Fruit fly (Drosophila melanogaster) whole organism, embryonic: ENCODE data around the gene CG2972.

Experiments
- Ada2b ChIP-seq: fragments of 200-800 bp; sonication (Bioruptor generic); IDR thresholded peaks from 2 replicates; pipeline ENCODE4 v1.3.6; 2022; ENCODE audit warnings: missing biosample characterization, missing genetic modification characterization
- Atf6 ChIP-seq: fragments of 200-800 bp; sonication (Bioruptor generic); IDR thresholded peaks from 2 replicates; pipeline ENCODE4 v1.3.6; 2022; ENCODE audit warnings: missing biosample characterization, missing genetic modification characterization
- Blimp-1 ChIP-seq: fragments of 200-800 bp; sonication (Bioruptor generic); optimal IDR thresholded peaks from 3 replicates; lab custom pipeline; 2018; ENCODE audit warnings: missing biosample characterization, missing genetic modification characterization, mild to moderate bottlenecking, moderate library complexity, missing genetic modification reagents
- CG1024 ChIP-seq: fragments of 200-800 bp; sonication (Bioruptor generic); IDR thresholded peaks from 2 replicates; pipeline ENCODE4 v1.3.6; 2022; ENCODE audit warnings: missing biosample characterization, missing genetic modification characterization
- CG10366 ChIP-seq: fragments of 200-800 bp; sonication (Bioruptor generic); IDR thresholded peaks from 2 replicates; pipeline ENCODE4 v1.3.6; 2022; ENCODE audit warnings: missing biosample characterization, missing genetic modification characterization
- CG12659 ChIP-seq: fragments of 200-800 bp; sonication (Bioruptor generic); optimal IDR thresholded peaks from 3 replicates; lab custom pipeline; 2017; ENCODE audit warnings: mild to moderate bottlenecking, missing biosample characterization, missing genetic modification reagents, missing genetic modification characterization
- CG13123 ChIP-seq: fragments of 200-800 bp; sonication (Bioruptor generic); optimal IDR thresholded peaks from 2 replicates; lab custom pipeline; 2016; ENCODE audit warnings: missing biosample characterization, missing genetic modification characterization
- CG13296 ChIP-seq: fragments of 200-800 bp; sonication (Bioruptor generic); optimal IDR thresholded peaks from 3 replicates; lab custom pipeline; 2018; ENCODE audit warnings: missing biosample characterization, mild to moderate bottlenecking, missing genetic modification characterization
- CG13775 ChIP-seq: fragments of 200-800 bp; sonication (Bioruptor generic); optimal IDR thresholded peaks from 3 replicates; lab custom pipeline; 2017; ENCODE audit warnings: missing biosample characterization, mild to moderate bottlenecking, missing genetic modification characterization
- CG14710 ChIP-seq: fragments of 200-800 bp; sonication (Bioruptor generic); optimal IDR thresholded peaks from 3 replicates; lab custom pipeline; 2019; ENCODE audit warnings: missing biosample characterization, mild to moderate bottlenecking, missing genetic modification characterization, moderate library complexity
- CG15073 ChIP-seq: fragments of 200-800 bp; sonication (Bioruptor generic); optimal IDR thresholded peaks from 2 replicates; lab custom pipeline; 2016; ENCODE audit warnings: missing biosample characterization, missing genetic modification characterization
- CG18262 ChIP-seq: fragments of 200-800 bp; optimal IDR thresholded peaks from 3 replicates; lab custom pipeline; 2019; ENCODE audit warnings: missing biosample characterization, mild to moderate bottlenecking, missing genetic modification characterization, moderate library complexity
- CG1832 ChIP-seq: fragments of 200-800 bp; sonication (Bioruptor generic); optimal IDR thresholded peaks from 2 replicates; lab custom pipeline; 2017; ENCODE audit warnings: missing biosample characterization, mild to moderate bottlenecking, missing genetic modification characterization, inconsistent platforms
- CG18476 ChIP-seq: fragments of 200-800 bp; sonication (Bioruptor generic); optimal IDR thresholded peaks from 2 replicates; lab custom pipeline; 2016; ENCODE audit warnings: missing biosample characterization, mild to moderate bottlenecking, missing genetic modification characterization
- CG18599 ChIP-seq: fragments of 200-800 bp; sonication (Bioruptor generic); optimal IDR thresholded peaks from 3 replicates; lab custom pipeline; 2017; ENCODE audit warnings: missing biosample characterization, missing genetic modification characterization, mild to moderate bottlenecking, moderate library complexity, missing genetic modification reagents
- CG2116 ChIP-seq: fragments of 200-800 bp; sonication (Bioruptor generic); optimal IDR thresholded peaks from 3 replicates; lab custom pipeline; 2018; ENCODE audit warnings: missing biosample characterization, mild to moderate bottlenecking, missing genetic modification characterization
- CG4282 ChIP-seq: fragments of 200-800 bp; sonication (Bioruptor generic); optimal IDR thresholded peaks from 2 replicates; lab custom pipeline; 2016; ENCODE audit warnings: missing biosample characterization, missing genetic modification characterization
- CG43689 ChIP-seq: fragments of 200-800 bp; sonication (Bioruptor generic); IDR thresholded peaks from 2 replicates; pipeline ENCODE4 v1.3.6; 2022; ENCODE audit warnings: missing biosample characterization, missing genetic modification characterization
- CG6654 ChIP-seq: fragments of 200-800 bp; sonication (Bioruptor generic); optimal IDR thresholded peaks from 2 replicates; lab custom pipeline; 2017; ENCODE audit warnings: missing biosample characterization, mild to moderate bottlenecking, missing genetic modification characterization
- CG6813 ChIP-seq: fragments of 200-800 bp; sonication (Bioruptor generic); optimal IDR thresholded peaks from 2 replicates; lab custom pipeline; 2017; ENCODE audit warnings: missing biosample characterization, missing genetic modification characterization, mild to moderate bottlenecking, moderate library complexity, missing genetic modification reagents
- CG7839 ChIP-seq: fragments of 200-800 bp; sonication (Bioruptor generic); optimal IDR thresholded peaks from 3 replicates; lab custom pipeline; 2018; ENCODE audit warnings: missing biosample characterization, mild to moderate bottlenecking, missing genetic modification characterization, moderate library complexity
- CG8290 ChIP-seq, 3 experiments: fragments of 200-800 bp; sonication (Bioruptor generic); optimal IDR thresholded peaks; 2 replicates each; lab custom pipeline; 2016 to 2019; ENCODE audit warnings: missing biosample characterization in 3 of 3, missing genetic modification characterization in 3 of 3, mild to moderate bottlenecking in 2 of 3, moderate library complexity in 1 of 3
- CkIIα-i1 ChIP-seq: fragments of 200-800 bp; sonication (Bioruptor generic); IDR thresholded peaks from 2 replicates; pipeline ENCODE4 v1.3.6; 2022; ENCODE audit warnings: missing biosample characterization, missing genetic modification characterization
- D ChIP-seq, 2 experiments: fragments of 200-800 bp in 1 of 2; fragments of >200 bp in 1 of 2; sonication (Bioruptor generic) in 1 of 2; optimal IDR thresholded peaks; 2 replicates in 1 of 2; 3 replicates in 1 of 2; lab custom pipeline; 2017; ENCODE audit warnings: mild to moderate bottlenecking in 1 of 2, missing biosample characterization in 1 of 2, missing genetic modification characterization in 1 of 2, missing genetic modification reagents in 1 of 2
- Dad ChIP-seq: fragments of 200-800 bp; sonication (Bioruptor generic); optimal IDR thresholded peaks from 3 replicates; lab custom pipeline; 2016; ENCODE audit warnings: missing biosample characterization, missing genetic modification characterization
- Gsc ChIP-seq: fragments of 200-800 bp; sonication (Bioruptor generic); IDR thresholded peaks from 2 replicates; pipeline ENCODE4 v1.3.6; 2022; ENCODE audit warnings: missing biosample characterization, missing genetic modification characterization
- HHEX ChIP-seq: fragments of 200-800 bp; sonication (Bioruptor generic); optimal IDR thresholded peaks from 3 replicates; lab custom pipeline; 2017; ENCODE audit warnings: missing biosample characterization, mild to moderate bottlenecking, missing genetic modification characterization, missing genetic modification reagents
- HLH54F ChIP-seq: fragments of 200-800 bp; sonication (Bioruptor generic); optimal IDR thresholded peaks from 3 replicates; lab custom pipeline; 2016; ENCODE audit warnings: missing biosample characterization, missing genetic modification characterization
- Optix ChIP-seq: fragments of 200-800 bp; sonication (Bioruptor generic); IDR thresholded peaks from 3 replicates; pipeline ENCODE4 v1.3.6; 2022; ENCODE audit warnings: missing biosample characterization, missing genetic modification characterization
- Sin3A ChIP-seq: fragments of >200 bp; optimal IDR thresholded peaks from 2 replicates; lab custom pipeline; 2018
- Xbp1 ChIP-seq: fragments of 200-800 bp; sonication (Bioruptor generic); optimal IDR thresholded peaks from 3 replicates; lab custom pipeline; 2016; ENCODE audit warnings: missing biosample characterization, mild to moderate bottlenecking, missing genetic modification characterization
- ap ChIP-seq: fragments of 200-800 bp; sonication (Bioruptor generic); IDR thresholded peaks from 2 replicates; pipeline ENCODE4 v1.3.6; 2022; ENCODE audit warnings: missing biosample characterization, missing genetic modification characterization
- ci ChIP-seq: fragments of 200-800 bp; sonication (Bioruptor generic); IDR thresholded peaks from 3 replicates; pipeline ENCODE4 v1.3.6; 2022; ENCODE audit warnings: missing biosample characterization, missing genetic modification characterization
- dm ChIP-seq: fragments of 200-800 bp; sonication (Bioruptor generic); optimal IDR thresholded peaks from 3 replicates; lab custom pipeline; 2016; ENCODE audit warnings: missing biosample characterization, missing genetic modification characterization
- dysf ChIP-seq: fragments of 200-800 bp; sonication (Bioruptor generic); IDR thresholded peaks from 3 replicates; pipeline ENCODE4 v1.3.6; 2022; ENCODE audit warnings: missing biosample characterization, missing genetic modification characterization
- en ChIP-seq: fragments of 200-800 bp; sonication (Bioruptor generic); optimal IDR thresholded peaks from 2 replicates; lab custom pipeline; 2016; ENCODE audit warnings: missing biosample characterization, missing genetic modification characterization
- ewg ChIP-seq: fragments of 200-800 bp; sonication (Bioruptor generic); optimal IDR thresholded peaks from 3 replicates; lab custom pipeline; 2017; ENCODE audit warnings: mild to moderate bottlenecking, missing biosample characterization, missing genetic modification reagents, missing genetic modification characterization
- fd102C ChIP-seq: fragments of 200-800 bp; sonication (Bioruptor generic); optimal IDR thresholded peaks from 2 replicates; lab custom pipeline; 2018; ENCODE audit warnings: missing biosample characterization, mild to moderate bottlenecking, missing genetic modification characterization, moderate library complexity
- fd96Cb ChIP-seq: fragments of 200-800 bp; sonication (Bioruptor generic); optimal IDR thresholded peaks from 2 replicates; lab custom pipeline; 2018; ENCODE audit warnings: missing biosample characterization, mild to moderate bottlenecking, missing genetic modification characterization, moderate library complexity
- lilli ChIP-seq: fragments of 200-800 bp; sonication (Bioruptor generic); optimal IDR thresholded peaks from 3 replicates; lab custom pipeline; 2016; ENCODE audit warnings: missing biosample characterization, missing genetic modification characterization
- nom ChIP-seq: fragments of 200-800 bp; sonication (Bioruptor generic); optimal IDR thresholded peaks from 2 replicates; lab custom pipeline; 2017; ENCODE audit warnings: missing biosample characterization, missing genetic modification characterization, mild to moderate bottlenecking, moderate library complexity, missing genetic modification reagents
- org-1 ChIP-seq: fragments of 200-800 bp; sonication (Bioruptor generic); optimal IDR thresholded peaks from 2 replicates; lab custom pipeline; 2017; ENCODE audit warnings: missing biosample characterization, missing genetic modification characterization
- pfk ChIP-seq: fragments of 200-800 bp; sonication (Bioruptor generic); optimal IDR thresholded peaks from 2 replicates; lab custom pipeline; 2018; ENCODE audit warnings: missing biosample characterization, mild to moderate bottlenecking, missing genetic modification characterization, moderate library complexity
- pnt ChIP-seq: fragments of 200-800 bp; sonication (Bioruptor generic); optimal IDR thresholded peaks from 3 replicates; lab custom pipeline; 2016; ENCODE audit warnings: missing biosample characterization, missing genetic modification characterization
- row ChIP-seq: fragments of 200-800 bp; sonication (Bioruptor generic); IDR thresholded peaks from 3 replicates; pipeline ENCODE4 v1.3.6; 2022; ENCODE audit warnings: missing biosample characterization, missing genetic modification characterization
- schlank ChIP-seq: fragments of 200-800 bp; sonication (Bioruptor generic); optimal IDR thresholded peaks from 2 replicates; lab custom pipeline; 2018; ENCODE audit warnings: missing biosample characterization, mild to moderate bottlenecking, missing genetic modification characterization
- shn ChIP-seq: fragments of 200-800 bp; sonication (Bioruptor generic); optimal IDR thresholded peaks from 3 replicates; lab custom pipeline; 2016; ENCODE audit warnings: missing biosample characterization, missing genetic modification characterization
- sisA ChIP-seq: fragments of 200-800 bp; sonication (Bioruptor generic); IDR thresholded peaks from 2 replicates; pipeline ENCODE4 v1.3.6; 2022; ENCODE audit warnings: missing biosample characterization, missing genetic modification characterization
- tgo ChIP-seq: fragments of 200-800 bp; sonication (Bioruptor generic); IDR thresholded peaks from 3 replicates; pipeline ENCODE4 v1.3.6; 2022; ENCODE audit warnings: missing biosample characterization, missing genetic modification characterization
- vfl ChIP-seq: fragments of 200-800 bp; sonication (Bioruptor generic); optimal IDR thresholded peaks from 2 replicates; lab custom pipeline; 2016; ENCODE audit warnings: missing biosample characterization, missing genetic modification characterization

Gene CG2972

dm6 chrX:10067528-10067927 is 15.4 kb upstream of the CG2972 start (continued):
- TF ChIP-seq en (GFP tag; lab: Kevin White, UChicago): no peak
- peak; percentile 70 for TF ChIP-seq row (GFP tag; lab: Robert Waterston, UW)
- no peak for TF ChIP-seq CG12659
- TF ChIP-seq CG18262: peak; percentile 32
- TF ChIP-seq Dad (GFP tag; lab: Kevin White, UChicago): no peak
- TF ChIP-seq CG8290 (GFP tag; optimal IDR thresholded peaks at IDR 0.05; lab: Kevin White, UChicago): no peak
- peak in 1 of 2 experiments; percentile 59 for TF ChIP-seq CG8290 (tag; optimal IDR thresholded peaks at IDR 0.05; lab: Kevin White, UChicago)
- peak; percentile 49; the same call in 2 of the 3 replicates for TF ChIP-seq Optix
- TF ChIP-seq CG43689 (GFP tag; lab: Robert Waterston, UW): no peak
- TF ChIP-seq CG10366 (GFP tag; lab: Robert Waterston, UW): peak; percentile 19; the same call in 1 of the 2 replicates
- TF ChIP-seq D (optimal IDR thresholded peaks at IDR 0.05; lab: Kevin White, UChicago): no peak
- TF ChIP-seq D (GFP tag; optimal IDR thresholded peaks at IDR 0.05; lab: Kevin White, UChicago): peak; percentile 22
- peak; percentile 10 for TF ChIP-seq org-1 (GFP tag; lab: Kevin White, UChicago)
- TF ChIP-seq CG1832 (GFP tag; lab: Kevin White, UChicago): no peak
- no peak for TF ChIP-seq nom (GFP tag; lab: Kevin White, UChicago)
- peak; percentile 18 for TF ChIP-seq CG14710 (tag; lab: Kevin White, UChicago)
- peak; percentile 17 for TF ChIP-seq CG6813 (GFP tag; lab: Kevin White, UChicago)
- TF ChIP-seq Atf6 (GFP tag; lab: Robert Waterston, UW): no peak
- peak; percentile 15 for TF ChIP-seq HLH54F (GFP tag; lab: Kevin White, UChicago)
- no peak for TF ChIP-seq CG13775
- TF ChIP-seq vfl (GFP tag; lab: Kevin White, UChicago): no peak
- TF ChIP-seq Xbp1 (GFP tag; lab: Kevin White, UChicago): peak; percentile 57
- TF ChIP-seq ewg (GFP tag; lab: Kevin White, UChicago): peak; percentile 21
- TF ChIP-seq dysf (GFP tag; lab: Robert Waterston, UW): peak; percentile 62; the same call in 2 of the 3 replicates
- peak; percentile 62; the same call in 1 of the 2 replicates for TF ChIP-seq Ada2b (GFP tag; lab: Robert Waterston, UW)
- no peak for TF ChIP-seq ap (GFP tag; lab: Robert Waterston, UW)
- no peak for TF ChIP-seq pfk (GFP tag; lab: Kevin White, UChicago)
- no peak for TF ChIP-seq dm (GFP tag; lab: Kevin White, UChicago)
- peak; percentile 57 for TF ChIP-seq fd96Cb
- TF ChIP-seq sisA (GFP tag; lab: Robert Waterston, UW): peak; percentile 57
- TF ChIP-seq ci: peak; percentile 75
- TF ChIP-seq schlank (tag; lab: Kevin White, UChicago): no peak
- no peak for TF ChIP-seq fd102C (GFP tag; lab: Kevin White, UChicago)
- 0 out of 2 replicates have a peak, but pooled peaks have one; percentile 20 for TF ChIP-seq CG1024 (GFP tag; lab: Robert Waterston, UW)
- no peak for TF ChIP-seq CG4282 (GFP tag; lab: Kevin White, UChicago)
- TF ChIP-seq Gsc (GFP tag; lab: Robert Waterston, UW): no peak
- no peak for TF ChIP-seq CG18476
- no peak for TF ChIP-seq CG13296
- peak; percentile 57 for TF ChIP-seq CG7839
- TF ChIP-seq CG13123 (GFP tag; lab: Kevin White, UChicago): no peak
- no peak for TF ChIP-seq CG2116
- TF ChIP-seq CkIIα-i1 (GFP tag; lab: Robert Waterston, UW): no peak
- TF ChIP-seq CG15073 (GFP tag; lab: Kevin White, UChicago): no peak
- no peak for TF ChIP-seq shn (GFP tag; lab: Kevin White, UChicago)
- no peak for TF ChIP-seq Sin3A (lab: Kevin White, UChicago)
- TF ChIP-seq Blimp-1 (GFP tag; lab: Kevin White, UChicago): peak; percentile 52
- peak; percentile 45 for TF ChIP-seq lilli (GFP tag; lab: Kevin White, UChicago)
- peak; percentile 18 for TF ChIP-seq pnt (GFP tag; lab: Kevin White, UChicago)
- peak; percentile 69 for TF ChIP-seq CG18599 (GFP tag; lab: Kevin White, UChicago)
- no peak for TF ChIP-seq HHEX (GFP tag; lab: Kevin White, UChicago)
- peak; percentile 18 for TF ChIP-seq CG6654 (GFP tag; lab: Kevin White, UChicago)
- peak; percentile 23; the same call in 1 of the 3 replicates for TF ChIP-seq tgo (GFP tag; lab: Robert Waterston, UW)
